Worm (Caenorhabditis elegans) whole organism, early embryonic: ENCODE data around the gene bca-2.

Experiments
- B0310.2 ChIP-seq: sonication (generic microtip); optimal IDR thresholded peaks from 2 replicates; lab custom pipeline; 2016; ENCODE audit warnings: mild to moderate bottlenecking, missing genetic modification characterization, missing compliant biosample characterization
- F13C5.2 ChIP-seq: sonication (generic microtip); optimal IDR thresholded peaks from 2 replicates; lab custom pipeline; 2017; ENCODE audit warnings: mild to moderate bottlenecking, missing genetic modification characterization, inconsistent platforms, missing compliant biosample characterization
- aly-1 ChIP-seq: sonication (generic microtip); optimal IDR thresholded peaks from 2 replicates; lab custom pipeline; 2016; ENCODE audit warnings: missing genetic modification characterization, missing compliant biosample characterization
- ama-1 ChIP-seq: fragments of 150-350 bp; optimal IDR thresholded peaks from 2 replicates; lab custom pipeline; 2014
- ceh-13 ChIP-seq: fragments of 200-800 bp; sonication (Bioruptor generic); optimal IDR thresholded peaks from 2 replicates; lab custom pipeline; 2018; ENCODE audit warnings: mild to moderate bottlenecking, missing genetic modification characterization, missing compliant biosample characterization
- ceh-36 ChIP-seq: sonication (generic microtip); optimal IDR thresholded peaks from 2 replicates; lab custom pipeline; 2016; ENCODE audit warnings: missing genetic modification characterization, inconsistent platforms, missing compliant biosample characterization
- ets-7 ChIP-seq: sonication (generic microtip); optimal IDR thresholded peaks from 2 replicates; lab custom pipeline; 2016; ENCODE audit warnings: missing genotype, missing genetic modification characterization, missing compliant biosample characterization
- flt-1 ChIP-seq: fragments of 200-800 bp; sonication (Bioruptor generic); IDR thresholded peaks from 2 replicates; pipeline ENCODE4 v1.3.6; 2022; ENCODE audit warnings: missing genetic modification characterization, missing compliant biosample characterization
- hmbx-1 ChIP-seq: sonication (generic microtip); optimal IDR thresholded peaks from 2 replicates; lab custom pipeline; 2016; ENCODE audit warnings: mild to moderate bottlenecking, missing genetic modification characterization, missing compliant biosample characterization
- hmg-4 ChIP-seq: fragments of 200-800 bp; sonication (Bioruptor generic); optimal IDR thresholded peaks from 2 replicates; lab custom pipeline; 2018; ENCODE audit warnings: mild to moderate bottlenecking, missing genetic modification characterization, missing compliant biosample characterization
- hnd-1 ChIP-seq: sonication (generic microtip); optimal IDR thresholded peaks from 2 replicates; lab custom pipeline; 2016; ENCODE audit warnings: missing genetic modification characterization, missing compliant biosample characterization
- pes-1 ChIP-seq: fragments of 200-800 bp; sonication (Bioruptor generic); IDR thresholded peaks from 2 replicates; pipeline ENCODE4 v1.3.6; 2022; ENCODE audit warnings: missing genetic modification reagents, missing genetic modification characterization, missing compliant biosample characterization
- scrt-1 ChIP-seq: fragments of 200-800 bp; sonication (Bioruptor generic); IDR thresholded peaks from 2 replicates; pipeline ENCODE4 v1.3.6; 2022; ENCODE audit warnings: missing genetic modification characterization, missing compliant biosample characterization
- sea-1 ChIP-seq: fragments of 200-800 bp; sonication (Bioruptor generic); conservative IDR thresholded peaks from 2 replicates; pipeline ENCODE4 v1.3.6; 2022; ENCODE audit warnings: missing genetic modification characterization, missing compliant biosample characterization
- tbx-11 ChIP-seq: fragments of 200-800 bp; sonication (Bioruptor generic); IDR thresholded peaks from 2 replicates; pipeline ENCODE4 v1.3.6; 2022; ENCODE audit warnings: missing genetic modification characterization, missing compliant biosample characterization
- tbx-37 ChIP-seq: fragments of 200-800 bp; sonication (Bioruptor generic); conservative IDR thresholded peaks from 2 replicates; pipeline ENCODE4 v1.3.6; 2022; ENCODE audit warnings: missing genetic modification reagents, missing genetic modification characterization, missing compliant biosample characterization
- tra-4 ChIP-seq: sonication (generic microtip); optimal IDR thresholded peaks from 2 replicates; lab custom pipeline; 2017; ENCODE audit warnings: missing genetic modification characterization, missing compliant biosample characterization

Gene bca-2

ce11 chrIV:17100148-17100547 lies at the start of gene bca-2:
TSS of gene bca-2 (minus strand) at chrIV:17100248.
- TF ChIP-seq hnd-1: no peak
- no peak for TF ChIP-seq tra-4 (tag; lab: Kevin White, UChicago)
- TF ChIP-seq tbx-37: no peak
- no peak for TF ChIP-seq flt-1
- no peak for TF ChIP-seq hmg-4 (GFP tag; lab: Kevin White, UChicago)
- no peak for TF ChIP-seq scrt-1
- TF ChIP-seq ceh-13 (GFP tag; lab: Kevin White, UChicago): no peak
- TF ChIP-seq tbx-11: no peak
- no peak for TF ChIP-seq F13C5.2
- TF ChIP-seq ets-7 (tag; lab: Kevin White, UChicago): no peak
- TF ChIP-seq hmbx-1 (tag; lab: Kevin White, UChicago): no peak
- TF ChIP-seq pes-1 (GFP tag; lab: Robert Waterston, UW): no peak
- TF ChIP-seq ceh-36 (tag; lab: Kevin White, UChicago): no peak
- no peak for TF ChIP-seq aly-1 (tag; lab: Kevin White, UChicago)
- no peak for TF ChIP-seq sea-1 (GFP tag; lab: Robert Waterston, UW)
- TF ChIP-seq B0310.2 (tag; lab: Kevin White, UChicago): no peak
- no peak for TF ChIP-seq ama-1 (lab: Kevin White, UChicago)

ce11 chrIV:17131035-17131595 lies 31.1 kb upstream of the bca-2 start, which contains the start of the genes Y116A8C.37 and Y116A8C.38:
TSS of gene Y116A8C.37 (minus strand) at chrIV:17131135.
TSS of gene Y116A8C.38 (plus strand) at chrIV:17131545.
- TF ChIP-seq hmbx-1 (tag; lab: Kevin White, UChicago) (no peak), flt-1 (no peak), ceh-13 (GFP tag; lab: Kevin White, UChicago) (no peak), scrt-1 (no peak), ets-7 (tag; lab: Kevin White, UChicago) (no peak), F13C5.2 (no peak)

- TF ChIP-seq tra-4 (tag; lab: Kevin White, UChicago) (no peak), ets-7 (tag; lab: Kevin White, UChicago) (no peak), scrt-1 (no peak), aly-1 (tag; lab: Kevin White, UChicago) (no peak), hmbx-1 (tag; lab: Kevin White, UChicago) (no peak), tbx-11 (no peak), flt-1 (no peak), hnd-1 (no peak), sea-1 (GFP tag; lab: Robert Waterston, UW) (no peak), ama-1 (lab: Kevin White, UChicago) (no peak), pes-1 (GFP tag; lab: Robert Waterston, UW) (no peak), tbx-37 (no peak; the same call in 1 of the 2 replicates), F13C5.2 (no peak), ceh-13 (GFP tag; lab: Kevin White, UChicago) (no peak), B0310.2 (tag; lab: Kevin White, UChicago) (no peak), ceh-36 (tag; lab: Kevin White, UChicago) (no peak)
These were observed 26.5 kb upstream of the bca-2 start for ce11 chrIV:17126512-17126911.

- TF ChIP-seq sea-1 (GFP tag; lab: Robert Waterston, UW) (no peak), ceh-36 (tag; lab: Kevin White, UChicago) (no peak), pes-1 (GFP tag; lab: Robert Waterston, UW) (no peak), flt-1 (no peak), scrt-1 (no peak)
These were observed 25.9 kb upstream of the bca-2 start for ce11 chrIV:17125967-17126366.

ce11 chrIV:17121058-17121773 lies 21.2 kb upstream of the bca-2 start:
- TF ChIP-seq sea-1 (GFP tag; lab: Robert Waterston, UW) (no peak), B0310.2 (tag; lab: Kevin White, UChicago) (no peak), F13C5.2 (no peak), ama-1 (lab: Kevin White, UChicago) (no peak), tbx-37 (no peak), ceh-13 (GFP tag; lab: Kevin White, UChicago) (no peak), ceh-36 (tag; lab: Kevin White, UChicago) (no peak)

- no peak for TF ChIP-seq tbx-37
- TF ChIP-seq ceh-13 (GFP tag; lab: Kevin White, UChicago): no peak
- TF ChIP-seq ceh-36 (tag; lab: Kevin White, UChicago): no peak
These were observed 19.1 kb upstream of the bca-2 start, which contains the start of gene itsn-1 for ce11 chrIV:17118987-17119732. TSS of gene itsn-1 (plus strand) at chrIV:17119682.

ce11 chrIV:17118585-17118984 lies 18.5 kb upstream of the bca-2 start, which contains the start of gene uaf-2:
TSS of gene uaf-2 (minus strand) at chrIV:17118767.
- TF ChIP-seq pes-1 (GFP tag; lab: Robert Waterston, UW) (no peak), B0310.2 (tag; lab: Kevin White, UChicago) (no peak), flt-1 (no peak), hmg-4 (GFP tag; lab: Kevin White, UChicago) (no peak), tbx-11 (no peak), hmbx-1 (tag; lab: Kevin White, UChicago) (no peak), sea-1 (GFP tag; lab: Robert Waterston, UW) (no peak), hnd-1 (no peak), ceh-13 (GFP tag; lab: Kevin White, UChicago) (no peak), ama-1 (lab: Kevin White, UChicago) (no peak), F13C5.2 (no peak), ceh-36 (tag; lab: Kevin White, UChicago) (no peak), ets-7 (tag; lab: Kevin White, UChicago) (no peak), aly-1 (tag; lab: Kevin White, UChicago) (no peak), tra-4 (tag; lab: Kevin White, UChicago) (no peak), tbx-37 (no peak), scrt-1 (no peak)
